Worm (Caenorhabditis elegans): ENCODE results near the gene T14F9.2.

- TF ChIP-seq flt-1 (GFP tag; IDR thresholded peaks at IDR 0.05) (no peak), ceh-36 (tag; optimal IDR thresholded peaks at IDR 0.05) (no peak), tbx-11 (GFP tag; IDR thresholded peaks at IDR 0.05) (no peak), ama-1 (optimal IDR thresholded peaks at IDR 0.05) (no peak), sea-1 (GFP tag; conservative IDR thresholded peaks at IDR 0.05) (no peak), aly-1 (tag; optimal IDR thresholded peaks at IDR 0.05) (no peak), F13C5.2 (tag; optimal IDR thresholded peaks at IDR 0.05) (no peak), hnd-1 (tag; optimal IDR thresholded peaks at IDR 0.05) (no peak), tbx-37 (GFP tag; conservative IDR thresholded peaks at IDR 0.05) (no peak), tra-4 (tag; optimal IDR thresholded peaks at IDR 0.05) (no peak), ceh-13 (GFP tag; optimal IDR thresholded peaks at IDR 0.05) (no peak), hmbx-1 (tag; optimal IDR thresholded peaks at IDR 0.05) (no peak)
Measured at ce11 chrX:2231346-2231745, 2.8 kb upstream of the T14F9.2 start.
